Fruit fly (Drosophila melanogaster) whole organism, embryonic: ENCODE results near the gene CG34256.

ENCODE experiments used
- CG17186 ChIP-seq: fragments of 200-800 bp; sonication (Bioruptor generic); optimal IDR thresholded peaks from 3 replicates; lab custom pipeline; 2017; ENCODE audit warnings: missing biosample characterization, missing genetic modification reagents, missing genetic modification characterization
- CG18764 ChIP-seq: fragments of 200-800 bp; sonication (Bioruptor generic); optimal IDR thresholded peaks from 3 replicates; lab custom pipeline; 2016; ENCODE audit warnings: missing biosample characterization, missing genetic modification characterization
- Pdp1 ChIP-seq, 2 experiments: fragments of 200-800 bp; sonication (Bioruptor generic); optimal IDR thresholded peaks; 3 replicates each; lab custom pipeline; 2016; ENCODE audit warnings: missing biosample characterization in 2 of 2, missing genetic modification characterization in 2 of 2, mild to moderate bottlenecking in 1 of 2, moderate library complexity in 1 of 2
- crp ChIP-seq, 2 experiments: fragments of 200-800 bp; sonication (Bioruptor generic); optimal IDR thresholded peaks; 2 replicates in 1 of 2; 3 replicates in 1 of 2; lab custom pipeline; 2017; ENCODE audit warnings: missing biosample characterization in 2 of 2, missing genetic modification characterization in 2 of 2, mild to moderate bottlenecking in 1 of 2, moderate library complexity in 1 of 2
- fd102C ChIP-seq: fragments of 200-800 bp; sonication (Bioruptor generic); optimal IDR thresholded peaks from 2 replicates; lab custom pipeline; 2018; ENCODE audit warnings: missing biosample characterization, mild to moderate bottlenecking, missing genetic modification characterization, moderate library complexity
- pzg ChIP-seq: fragments of 200-800 bp; sonication (Bioruptor generic); optimal IDR thresholded peaks from 3 replicates; lab custom pipeline; 2018; ENCODE audit warnings: missing biosample characterization, mild to moderate bottlenecking, missing genetic modification characterization, moderate library complexity

DNA sequence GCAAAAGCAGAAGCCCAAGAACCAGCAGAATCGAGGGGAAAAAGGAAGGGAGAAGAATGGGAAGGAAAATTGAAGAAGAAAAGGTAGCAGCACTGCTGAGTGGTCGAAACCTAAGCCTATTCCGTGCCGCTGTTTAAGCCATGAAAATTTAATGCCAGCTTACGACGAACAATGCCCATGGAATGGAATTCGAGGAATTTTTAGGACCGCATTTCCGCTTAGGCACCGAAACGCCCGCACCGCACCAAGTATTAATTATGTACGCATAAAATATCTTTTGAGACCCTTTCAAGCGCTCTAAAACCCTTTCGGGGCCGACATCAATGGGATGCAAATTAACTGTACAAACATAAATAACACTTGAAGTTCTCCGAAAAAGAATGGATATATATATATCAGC lies 46.5 kb upstream of the CG34256 start:
- TF ChIP-seq fd102C (GFP tag; lab: Kevin White, UChicago) (no peak), Pdp1 (GFP tag; optimal IDR thresholded peaks at IDR 0.05; lab: Kevin White, UChicago) (no peak), crp (GFP tag; optimal IDR thresholded peaks at IDR 0.05; lab: Kevin White, UChicago) (no peak), CG18764 (no peak), CG17186 (GFP tag; lab: Kevin White, UChicago) (no peak), pzg (GFP tag; lab: Kevin White, UChicago) (no peak)
